Worm (Caenorhabditis elegans): Measurements from ENCODE around the gene C05B5.5.

DNA sequence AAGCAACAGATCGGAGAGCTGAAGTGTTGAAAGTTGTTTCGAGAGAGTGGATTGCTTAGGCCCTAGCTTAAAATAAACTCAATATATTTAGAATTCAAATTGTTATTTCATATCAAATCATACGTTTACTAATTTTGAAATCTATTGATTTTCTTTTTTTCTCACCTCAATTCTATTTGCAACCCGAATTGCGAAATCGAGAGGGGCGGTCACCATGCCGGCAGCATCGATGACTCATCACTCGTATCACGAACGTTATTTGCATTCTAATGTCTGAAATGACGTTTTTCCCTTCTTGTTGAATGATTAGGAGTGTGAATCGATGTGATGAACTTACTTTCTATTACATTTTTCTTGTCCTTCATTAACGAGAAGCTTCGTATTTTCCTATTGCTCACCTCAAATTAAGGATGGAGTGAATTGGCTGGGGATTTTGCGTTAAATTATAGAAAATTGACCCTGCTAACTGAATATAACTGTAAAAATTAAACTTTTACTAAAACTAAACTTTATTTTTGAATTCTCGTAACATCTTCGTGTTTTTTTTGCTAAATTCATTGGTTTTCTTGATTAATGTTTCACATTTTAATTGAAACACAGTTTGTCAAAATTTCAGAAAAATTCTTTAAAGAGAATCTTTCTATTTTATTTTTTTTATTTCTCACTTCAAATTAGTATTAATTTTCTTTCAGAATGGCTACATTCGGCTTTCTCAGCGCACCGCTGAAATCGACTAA is 44.3 kb upstream of the C05B5.5 start, which contains the start of gene alx-1:
- no peak for TF ChIP-seq lin-11 (tag; optimal IDR thresholded peaks at IDR 0.05)
- no peak for TF ChIP-seq unc-62 (GFP tag; optimal IDR thresholded peaks at IDR 0.05)
- no peak for TF ChIP-seq ama-1 (optimal IDR thresholded peaks at IDR 0.05)
- no peak for TF ChIP-seq blmp-1 (tag; optimal IDR thresholded peaks at IDR 0.05; ENCODE audit: insufficient read depth)
- no peak for TF ChIP-seq skn-1 (tag; optimal IDR thresholded peaks at IDR 0.05)
- no peak for TF ChIP-seq ceh-82 (tag; optimal IDR thresholded peaks at IDR 0.05)
- no peak for TF ChIP-seq nhr-12 (tag; optimal IDR thresholded peaks at IDR 0.05)
- no peak for TF ChIP-seq zag-1 (tag; optimal IDR thresholded peaks at IDR 0.05)
- TF ChIP-seq snpc-4 (tag; optimal IDR thresholded peaks at IDR 0.05), result no peak

Measured in whole organism, L2 larva.